Worm (Caenorhabditis elegans) whole organism, late embryonic: ENCODE data around the gene eat-2.

Source experiments
- C08G9.2 ChIP-seq: sonication (generic microtip); optimal IDR thresholded peaks from 2 replicates; lab custom pipeline; 2016; ENCODE audit warnings: mild to moderate bottlenecking, missing genetic modification characterization, moderate library complexity, missing compliant biosample characterization
- C38D4.7 ChIP-seq: fragments of 200-800 bp; sonication (Bioruptor generic); optimal IDR thresholded peaks from 2 replicates; lab custom pipeline; 2018; ENCODE audit warnings: mild to moderate bottlenecking, missing genetic modification characterization, moderate library complexity, missing compliant biosample characterization
- K09A11.1 ChIP-seq: sonication (generic microtip); optimal IDR thresholded peaks from 2 replicates; lab custom pipeline; 2017; ENCODE audit warnings: antibody characterized with exemption, mild to moderate bottlenecking, missing genetic modification characterization, missing compliant biosample characterization; ENCODE audit not compliant: insufficient read depth
- T23F11.4 ChIP-seq: fragments of 200-800 bp; sonication (Bioruptor generic); optimal IDR thresholded peaks from 2 replicates; lab custom pipeline; 2018; ENCODE audit warnings: mild to moderate bottlenecking, missing genetic modification characterization, missing compliant biosample characterization
- Y22D7AL.16 ChIP-seq: sonication (generic microtip); optimal IDR thresholded peaks from 2 replicates; lab custom pipeline; 2016; ENCODE audit warnings: missing genetic modification characterization, missing compliant biosample characterization
- ama-1 ChIP-seq: fragments of 150-350 bp; optimal IDR thresholded peaks from 2 replicates; lab custom pipeline; 2014
- ceh-18 ChIP-seq: sonication (generic microtip); optimal IDR thresholded peaks from 2 replicates; lab custom pipeline; 2016; ENCODE audit warnings: missing genetic modification characterization, missing compliant biosample characterization
- ceh-24 ChIP-seq: sonication (generic microtip); optimal IDR thresholded peaks from 2 replicates; lab custom pipeline; 2016; ENCODE audit warnings: mild to moderate bottlenecking, missing genetic modification characterization, missing compliant biosample characterization
- ceh-30 ChIP-seq: fragments of 150-350 bp; optimal IDR thresholded peaks from 2 replicates; lab custom pipeline; 2014; ENCODE audit warnings: missing biosample characterization, missing genetic modification characterization
- ceh-45 ChIP-seq: fragments of 200-800 bp; sonication (Bioruptor generic); IDR thresholded peaks from 2 replicates; pipeline ENCODE4 v1.3.6; 2022; ENCODE audit warnings: missing genetic modification reagents, missing genetic modification characterization, missing compliant biosample characterization
- ceh-6 ChIP-seq: fragments of 200-800 bp; sonication (Bioruptor generic); optimal IDR thresholded peaks from 2 replicates; lab custom pipeline; 2018; ENCODE audit warnings: mild to moderate bottlenecking, missing genetic modification characterization, missing compliant biosample characterization
- che-1 ChIP-seq: sonication (generic microtip); optimal IDR thresholded peaks from 2 replicates; lab custom pipeline; 2016; ENCODE audit warnings: mild to moderate bottlenecking, missing genetic modification characterization, missing compliant biosample characterization
- dmd-4 ChIP-seq: sonication (generic microtip); optimal IDR thresholded peaks from 2 replicates; lab custom pipeline; 2016; ENCODE audit warnings: borderline replicate concordance, missing genetic modification characterization, missing compliant biosample characterization
- dve-1 ChIP-seq: sonication (generic microtip); optimal IDR thresholded peaks from 2 replicates; lab custom pipeline; 2017; ENCODE audit warnings: antibody characterized with exemption, mild to moderate bottlenecking, missing genetic modification characterization, missing compliant biosample characterization
- ets-4 ChIP-seq: sonication (generic microtip); optimal IDR thresholded peaks from 2 replicates; lab custom pipeline; 2016; ENCODE audit warnings: missing genetic modification characterization, missing compliant biosample characterization
- fkh-10 ChIP-seq: fragments of 150-350 bp; optimal IDR thresholded peaks from 2 replicates; lab custom pipeline; 2014; ENCODE audit warnings: missing biosample characterization, missing genetic modification reagents, missing genetic modification characterization
- gmeb-2 ChIP-seq: sonication (generic microtip); optimal IDR thresholded peaks from 2 replicates; lab custom pipeline; 2016; ENCODE audit warnings: missing genetic modification characterization, inconsistent platforms, missing compliant biosample characterization
- hlh-13 ChIP-seq: fragments of 200-800 bp; sonication (Bioruptor generic); optimal IDR thresholded peaks from 2 replicates; lab custom pipeline; 2018; ENCODE audit warnings: mild to moderate bottlenecking, missing genetic modification characterization, missing compliant biosample characterization
- hlh-8 ChIP-seq: sonication (generic microtip); optimal IDR thresholded peaks from 2 replicates; lab custom pipeline; 2016; ENCODE audit warnings: missing genotype, missing genetic modification characterization, missing compliant biosample characterization
- nfya-1 ChIP-seq: sonication (generic microtip); optimal IDR thresholded peaks from 2 replicates; lab custom pipeline; 2017; ENCODE audit warnings: missing genetic modification characterization, mild to moderate bottlenecking, missing compliant biosample characterization, antibody characterized with exemption, moderate library complexity
- nhr-11 ChIP-seq: fragments of 150-350 bp; optimal IDR thresholded peaks from 2 replicates; lab custom pipeline; 2014; ENCODE audit warnings: missing biosample characterization, missing genetic modification characterization
- nhr-232 ChIP-seq: sonication (generic microtip); optimal IDR thresholded peaks from 2 replicates; lab custom pipeline; 2016; ENCODE audit warnings: missing genetic modification characterization, missing compliant biosample characterization
- npax-4 ChIP-seq: sonication (generic microtip); optimal IDR thresholded peaks from 2 replicates; lab custom pipeline; 2016; ENCODE audit warnings: missing genetic modification characterization, missing compliant biosample characterization
- odd-2 ChIP-seq: sonication (generic microtip); optimal IDR thresholded peaks from 2 replicates; lab custom pipeline; 2017; ENCODE audit warnings: antibody characterized with exemption, mild to moderate bottlenecking, missing genetic modification characterization, missing compliant biosample characterization
- pag-3 ChIP-seq: sonication (generic microtip); optimal IDR thresholded peaks from 2 replicates; lab custom pipeline; 2016; ENCODE audit warnings: missing compliant biosample characterization, missing genetic modification characterization, borderline replicate concordance
- pat-9 ChIP-seq: fragments of 200-800 bp; sonication (Bioruptor generic); optimal IDR thresholded peaks from 2 replicates; lab custom pipeline; 2018; ENCODE audit warnings: mild to moderate bottlenecking, missing genetic modification characterization, moderate library complexity, missing compliant biosample characterization
- pqm-1 ChIP-seq: sonication (generic microtip); optimal IDR thresholded peaks from 2 replicates; lab custom pipeline; 2016; ENCODE audit warnings: missing genetic modification characterization, missing compliant biosample characterization
- pros-1 ChIP-seq: fragments of 150-350 bp; optimal IDR thresholded peaks from 2 replicates; lab custom pipeline; 2014; ENCODE audit warnings: missing biosample characterization, missing genetic modification reagents, missing genetic modification characterization
- rnt-1 ChIP-seq: sonication (generic microtip); optimal IDR thresholded peaks from 2 replicates; lab custom pipeline; 2016; ENCODE audit warnings: missing genetic modification characterization, missing compliant biosample characterization
- sdc-2 ChIP-seq: sonication (generic microtip); optimal IDR thresholded peaks from 2 replicates; lab custom pipeline; 2016; ENCODE audit warnings: missing genotype, missing genetic modification characterization, missing compliant biosample characterization
- sox-4 ChIP-seq: sonication (generic microtip); optimal IDR thresholded peaks from 2 replicates; lab custom pipeline; 2017; ENCODE audit warnings: mild to moderate bottlenecking, missing genetic modification characterization, inconsistent platforms, missing compliant biosample characterization
- ttx-3 ChIP-seq: sonication (generic microtip); optimal IDR thresholded peaks from 2 replicates; lab custom pipeline; 2016; ENCODE audit warnings: missing genetic modification reagents, missing genetic modification characterization, missing compliant biosample characterization
- unc-3 ChIP-seq, 2 experiments: fragments of 200-800 bp in 1 of 2; sonication (Bioruptor generic) in 1 of 2; sonication (generic microtip) in 1 of 2; conservative IDR thresholded peaks in 1 of 2; optimal IDR thresholded peaks in 1 of 2; 2 replicates each; pipeline versions ENCODE4 v1.3.6 to Lab custom; 2016 to 2022; ENCODE audit warnings: missing compliant biosample characterization in 2 of 2, missing genetic modification characterization in 2 of 2, missing genetic modification reagents in 1 of 2
- unc-86 ChIP-seq: sonication (generic microtip); optimal IDR thresholded peaks from 2 replicates; lab custom pipeline; 2016; ENCODE audit warnings: missing genetic modification characterization, missing compliant biosample characterization

Gene eat-2

ce11 chrII:14175099-14175498 lies 3.6 kb upstream of the eat-2 start, which contains the start of gene Y48B6A.5:
Gene Y48B6A.5, minus strand, starts transcription at chrII:14175199.
- TF ChIP-seq C08G9.2 (tag; lab: Kevin White, UChicago), result no peak
- TF ChIP-seq odd-2 (tag; lab: Kevin White, UChicago), result no peak
- TF ChIP-seq nfya-1, result no peak
- no peak for TF ChIP-seq ceh-30 (tag; lab: Kevin White, UChicago)
- no peak for TF ChIP-seq pros-1 (tag; lab: Kevin White, UChicago)
- no peak for TF ChIP-seq ceh-24 (tag; lab: Kevin White, UChicago)
- no peak for TF ChIP-seq ceh-45 (GFP tag; lab: Robert Waterston, UW)
- TF ChIP-seq hlh-13 (GFP tag; lab: Kevin White, UChicago), result no peak
- TF ChIP-seq rnt-1 (tag; lab: Kevin White, UChicago), result no peak
- TF ChIP-seq pat-9, result no peak
- no peak for TF ChIP-seq T23F11.4 (GFP tag; lab: Kevin White, UChicago)
- no peak for TF ChIP-seq unc-3 (GFP tag; conservative IDR thresholded peaks at IDR 0.05; lab: Robert Waterston, UW)
- no peak for TF ChIP-seq unc-3 (tag; optimal IDR thresholded peaks at IDR 0.05; lab: Kevin White, UChicago)
- no peak for TF ChIP-seq ets-4 (tag; lab: Kevin White, UChicago)
- TF ChIP-seq ceh-6 (GFP tag; lab: Kevin White, UChicago), result no peak
- no peak for TF ChIP-seq dve-1
- no peak for TF ChIP-seq ttx-3 (tag; lab: Kevin White, UChicago)
- no peak for TF ChIP-seq dmd-4 (tag; lab: Kevin White, UChicago)
- TF ChIP-seq nhr-11 (tag; lab: Kevin White, UChicago), result no peak

- TF ChIP-seq nhr-232 (tag; lab: Kevin White, UChicago), result no peak
Observed at ce11 chrII:14173176-14173575, 1.7 kb upstream of the eat-2 start.

- no peak for TF ChIP-seq npax-4
- no peak for TF ChIP-seq Y22D7AL.16 (tag; lab: Kevin White, UChicago)
- no peak for TF ChIP-seq sox-4 (tag; lab: Kevin White, UChicago)
- no peak for TF ChIP-seq C38D4.7 (GFP tag; lab: Kevin White, UChicago)
- no peak for TF ChIP-seq nhr-232 (tag; lab: Kevin White, UChicago)
- TF ChIP-seq nfya-1, result no peak
- TF ChIP-seq gmeb-2, result no peak
- no peak for TF ChIP-seq pag-3 (tag; lab: Kevin White, UChicago)
- TF ChIP-seq sdc-2 (tag; lab: Kevin White, UChicago), result no peak
- no peak for TF ChIP-seq fkh-10 (GFP tag; lab: Kevin White, UChicago)
- no peak for TF ChIP-seq hlh-8 (tag; lab: Kevin White, UChicago)
- no peak for TF ChIP-seq unc-86 (tag; lab: Kevin White, UChicago)
- TF ChIP-seq ceh-18 (tag; lab: Kevin White, UChicago), result no peak
- TF ChIP-seq unc-3 (GFP tag; conservative IDR thresholded peaks at IDR 0.05; lab: Robert Waterston, UW), result no peak
- TF ChIP-seq unc-3 (tag; optimal IDR thresholded peaks at IDR 0.05; lab: Kevin White, UChicago), result no peak
- no peak for TF ChIP-seq ets-4 (tag; lab: Kevin White, UChicago)
- TF ChIP-seq pqm-1 (tag; lab: Kevin White, UChicago), result no peak
- TF ChIP-seq che-1 (tag; lab: Kevin White, UChicago), result no peak
- no peak for TF ChIP-seq K09A11.1
- TF ChIP-seq dve-1, result no peak
Observed at ce11 chrII:14165430-14165929, 6.0 kb downstream of the eat-2 start.

- TF ChIP-seq ceh-6 (GFP tag; lab: Kevin White, UChicago), result no peak
- peak; percentile 34 for TF ChIP-seq ama-1 (lab: Kevin White, UChicago)
Observed at ce11 chrII:14155259-14156023, 16.0 kb downstream of the eat-2 start, which contains the start of the genes rpl-43 and xrn-2. Gene rpl-43, plus strand, starts transcription at chrII:14155294. Gene xrn-2, plus strand, starts transcription at chrII:14155768.
